Fruit fly (Drosophila melanogaster): ENCODE data around the gene SAK.
A peak's percentile ranks its signal among the peaks of the same experiment; 100 is the strongest.

The SAK gene

DNA sequence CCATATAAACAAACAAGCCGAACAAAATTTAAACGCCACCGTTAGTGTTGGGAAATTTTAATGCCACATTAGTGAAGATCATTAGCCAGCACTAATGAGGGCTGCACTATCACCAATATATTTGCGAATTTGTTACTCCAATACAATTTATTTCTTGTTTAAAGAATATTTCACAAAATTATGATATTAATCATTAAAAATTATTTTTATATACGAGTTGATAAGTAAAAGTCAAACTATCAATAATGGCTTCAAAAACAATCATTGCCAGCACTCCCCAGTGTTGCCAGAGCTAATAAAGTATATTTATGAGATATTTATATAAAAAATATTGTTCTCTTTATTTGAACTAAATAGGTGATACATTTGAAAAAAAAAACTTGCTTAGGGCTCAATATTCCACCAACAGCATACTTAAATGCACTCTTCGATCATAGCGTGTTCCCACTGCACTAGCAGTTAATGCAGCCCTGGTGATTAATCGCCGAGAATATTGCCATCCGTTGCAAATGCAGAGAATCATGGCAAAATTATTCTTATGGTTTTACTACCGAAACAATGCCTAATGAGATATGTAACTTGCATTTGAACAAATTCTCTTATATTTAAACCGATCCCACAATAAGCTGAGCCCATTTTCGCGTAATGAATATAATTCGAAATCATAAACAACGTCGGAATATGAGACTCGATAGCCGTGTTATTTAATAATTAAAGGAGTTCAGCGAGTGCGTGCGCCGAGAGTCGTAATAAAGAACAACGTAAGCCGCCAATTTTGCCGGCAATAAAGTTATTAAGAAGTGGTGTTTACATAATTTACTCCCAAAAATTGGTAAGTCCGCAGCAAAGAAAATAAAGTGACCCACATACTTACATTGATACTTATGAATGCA lies at the start of gene SAK, which contains the start of gene Cdk12 (continued):
- TF ChIP-seq CG2678 (tag; optimal IDR thresholded peaks at IDR 0.05), result peak; percentile 90
- peak; percentile 69 for TF ChIP-seq H2.0 (GFP tag; IDR thresholded peaks at IDR 0.05)
- TF ChIP-seq CG10654 (GFP tag; optimal IDR thresholded peaks at IDR 0.05), result peak; percentile 64
- TF ChIP-seq en (GFP tag; optimal IDR thresholded peaks at IDR 0.05), result no peak
- TF ChIP-seq CG6765 (GFP tag; optimal IDR thresholded peaks at IDR 0.05), result peak; percentile 76
- peak; percentile 33 for TF ChIP-seq CG1603 (tag; optimal IDR thresholded peaks at IDR 0.05)
- no peak for TF ChIP-seq hth (optimal IDR thresholded peaks at IDR 0.05)
- TF ChIP-seq CG12219 (GFP tag; optimal IDR thresholded peaks at IDR 0.05), result peak; percentile 58
- TF ChIP-seq HmgZ (tag; optimal IDR thresholded peaks at IDR 0.05), result peak; percentile 72
- TF ChIP-seq Sry-β (GFP tag; optimal IDR thresholded peaks at IDR 0.05), result peak; percentile 64
- TF ChIP-seq CG6175 (GFP tag; IDR thresholded peaks at IDR 0.05), result peak; percentile 53
- TF ChIP-seq Myb (GFP tag; optimal IDR thresholded peaks at IDR 0.05), result peak; percentile 54
- peak; percentile 52 for TF ChIP-seq amos (GFP tag; IDR thresholded peaks at IDR 0.05; ENCODE audit: partially characterized antibody)
- peak; percentile 84 for TF ChIP-seq Dbx (GFP tag; IDR thresholded peaks at IDR 0.05)
- peak; percentile 77 for TF ChIP-seq CG14441 (GFP tag; IDR thresholded peaks at IDR 0.05)
- peak; percentile 82 for TF ChIP-seq Fer3 (tag; optimal IDR thresholded peaks at IDR 0.05)
- no peak for TF ChIP-seq repo (GFP tag; optimal IDR thresholded peaks at IDR 0.05)
- peak; percentile 38; the same call in 1 of the 2 replicates for TF ChIP-seq CG5953 (GFP tag; IDR thresholded peaks at IDR 0.05)
- peak; percentile 82 for TF ChIP-seq ttk (GFP tag; IDR thresholded peaks at IDR 0.05)
- TF ChIP-seq D19A (tag; optimal IDR thresholded peaks at IDR 0.05), result peak; percentile 77
- peak; percentile 44 for TF ChIP-seq CG17912 (GFP tag; optimal IDR thresholded peaks at IDR 0.05)
- peak; percentile 91 for TF ChIP-seq sens (GFP tag)
- peak; percentile 55 for TF ChIP-seq CG8359 (GFP tag; optimal IDR thresholded peaks at IDR 0.05; ENCODE audit: borderline replicate concordance)
- TF ChIP-seq Hr3 (GFP tag; optimal IDR thresholded peaks at IDR 0.05), result peak; percentile 91
- TF ChIP-seq cas (GFP tag; IDR thresholded peaks at IDR 0.05), result no peak; the same call in 1 of the 2 replicates
- TF ChIP-seq chinmo (GFP tag; IDR thresholded peaks at IDR 0.05; ENCODE audit: partially characterized antibody), result peak; percentile 71; the same call in 1 of the 4 replicates
- peak; percentile 82 for TF ChIP-seq CG9437 (GFP tag; optimal IDR thresholded peaks at IDR 0.05)
- peak; percentile 65 for TF ChIP-seq kah (GFP tag; optimal IDR thresholded peaks at IDR 0.05)
- TF ChIP-seq CG9817 (tag; optimal IDR thresholded peaks at IDR 0.05), result peak; percentile 86
- peak; percentile 87 for TF ChIP-seq CG18619 (GFP tag; optimal IDR thresholded peaks at IDR 0.05)
- TF ChIP-seq CG10267 (tag; optimal IDR thresholded peaks at IDR 0.05), result peak; percentile 95
- peak; percentile 89 for TF ChIP-seq CG8924 (tag; optimal IDR thresholded peaks at IDR 0.05)
- TF ChIP-seq ftz-f1 (GFP tag; optimal IDR thresholded peaks at IDR 0.05), result no peak
- no peak for TF ChIP-seq CG17186 (GFP tag; optimal IDR thresholded peaks at IDR 0.05)
- peak; percentile 55 for TF ChIP-seq shn (GFP tag; optimal IDR thresholded peaks at IDR 0.05)
- peak; percentile 75 for TF ChIP-seq CG11695 (GFP tag; IDR thresholded peaks at IDR 0.05)
- peak; percentile 74 for TF ChIP-seq CG2116 (GFP tag; optimal IDR thresholded peaks at IDR 0.05)
- peak; percentile 70 for TF ChIP-seq Awh (GFP tag; IDR thresholded peaks at IDR 0.05)
- no peak for TF ChIP-seq luna (GFP tag; optimal IDR thresholded peaks at IDR 0.05)
- peak; percentile 76 for TF ChIP-seq CG31388 (GFP tag; optimal IDR thresholded peaks at IDR 0.05)
- peak; percentile 66 for TF ChIP-seq CG1529 (GFP tag; optimal IDR thresholded peaks at IDR 0.05)
- TF ChIP-seq MBD-R2 (GFP tag; IDR thresholded peaks at IDR 0.05), result peak; percentile 60
- TF ChIP-seq CG3163 (GFP tag; optimal IDR thresholded peaks at IDR 0.05), result peak; percentile 23
- peak; percentile 90 for TF ChIP-seq CG9932 (GFP tag; IDR thresholded peaks at IDR 0.05)
- TF ChIP-seq pfk (GFP tag; optimal IDR thresholded peaks at IDR 0.05), result peak; percentile 24
- peak; percentile 86 for TF ChIP-seq Chrac-16 (GFP tag; optimal IDR thresholded peaks at IDR 0.05)
- TF ChIP-seq lbe (GFP tag; optimal IDR thresholded peaks at IDR 0.05), result peak; percentile 65
- TF ChIP-seq btn (GFP tag; optimal IDR thresholded peaks at IDR 0.05), result peak; percentile 1
- peak; percentile 36; the same call in 1 of the 2 replicates for TF ChIP-seq Bgb (GFP tag; IDR thresholded peaks at IDR 0.05; ENCODE audit: partially characterized antibody)

All from whole organism, embryonic.